Fruit fly (Drosophila melanogaster): ENCODE data around the gene Ac13E.
A peak's percentile ranks its signal among the peaks of the same experiment; 100 is the strongest.

The Ac13E gene

DNA sequence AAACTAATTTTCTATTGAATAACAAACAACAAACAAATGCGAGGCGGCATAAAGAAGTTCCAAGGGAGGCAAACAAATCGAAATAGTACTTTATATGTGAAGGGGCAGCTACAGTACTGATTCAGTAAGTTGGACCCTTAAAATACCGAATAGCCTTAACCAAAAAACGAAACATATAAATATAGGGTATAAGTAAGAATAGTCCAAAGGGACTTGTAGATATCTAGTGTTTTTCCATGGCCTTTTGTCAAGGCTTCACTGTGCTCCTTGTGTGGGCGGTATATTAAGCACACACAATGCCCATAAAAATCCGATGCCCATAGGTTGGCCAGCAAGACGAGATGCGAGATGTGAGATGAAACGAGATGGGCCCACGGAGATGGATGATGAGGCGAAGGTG, 22.0 kb downstream of the Ac13E start (continued):
- TF ChIP-seq CG8119 (GFP tag; IDR thresholded peaks at IDR 0.05) (no peak), salr (GFP tag; optimal IDR thresholded peaks at IDR 0.05) (no peak), Hr39 (GFP tag; optimal IDR thresholded peaks at IDR 0.05) (peak; percentile 8), CG10669 (GFP tag; optimal IDR thresholded peaks at IDR 0.05) (no peak), OdsH (GFP tag; optimal IDR thresholded peaks at IDR 0.05) (no peak), lz (GFP tag; optimal IDR thresholded peaks at IDR 0.05) (no peak), CG15336 (GFP tag; IDR thresholded peaks at IDR 0.05) (no peak), fkh (GFP tag; optimal IDR thresholded peaks at IDR 0.05) (no peak), CG6808 (GFP tag; optimal IDR thresholded peaks at IDR 0.05) (no peak), fd85E (GFP tag; optimal IDR thresholded peaks at IDR 0.05) (no peak), ss (GFP tag; optimal IDR thresholded peaks at IDR 0.05) (no peak), Eip78C (GFP tag) (peak; percentile 35), spab (GFP tag; optimal IDR thresholded peaks at IDR 0.05) (no peak)

DNA sequence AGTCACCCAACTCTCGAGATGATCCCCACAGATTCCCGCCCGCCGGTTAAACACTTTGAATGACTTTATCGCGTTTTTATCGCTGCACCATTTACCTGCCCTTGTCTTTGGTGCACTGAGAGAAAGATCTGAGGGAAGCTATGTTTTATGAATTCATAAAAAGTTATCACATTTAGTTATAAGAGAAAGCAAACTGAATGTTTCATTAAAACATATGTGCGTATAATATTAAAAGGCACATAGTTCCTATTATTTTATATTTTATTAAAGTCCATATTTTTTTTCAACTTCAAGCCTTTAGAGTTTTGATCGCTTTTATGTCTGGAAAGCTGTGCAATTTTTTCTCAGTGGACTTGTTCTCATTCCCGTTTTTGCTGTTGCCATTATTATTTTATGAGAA, 23.7 kb downstream of the Ac13E start:
- TF ChIP-seq Eip93F (GFP tag; optimal IDR thresholded peaks at IDR 0.05) (no peak), CG34406 (GFP tag; optimal IDR thresholded peaks at IDR 0.05) (peak; percentile 52), CG9139 (GFP tag; optimal IDR thresholded peaks at IDR 0.05) (no peak), CG10669 (GFP tag; optimal IDR thresholded peaks at IDR 0.05) (peak; percentile 42), Met (GFP tag; optimal IDR thresholded peaks at IDR 0.05) (peak; percentile 59), Eip75B (GFP tag; optimal IDR thresholded peaks at IDR 0.05) (peak; percentile 40), CG6276 (GFP tag; optimal IDR thresholded peaks at IDR 0.05) (no peak), Sox14 (GFP tag; optimal IDR thresholded peaks at IDR 0.05) (peak; percentile 27), CG31627 (GFP tag; optimal IDR thresholded peaks at IDR 0.05) (peak; percentile 40), dsx (GFP tag; optimal IDR thresholded peaks at IDR 0.05; ENCODE audit: poor library complexity, severe bottlenecking) (peak; percentile 14), CG3919 (GFP tag; optimal IDR thresholded peaks at IDR 0.05) (peak; percentile 46), eg (GFP tag; IDR thresholded peaks at IDR 0.05) (no peak), achi (GFP tag; optimal IDR thresholded peaks at IDR 0.05) (peak; percentile 39), CG8319 (GFP tag; optimal IDR thresholded peaks at IDR 0.05) (peak; percentile 19), Smox (GFP tag; optimal IDR thresholded peaks at IDR 0.05) (peak; percentile 57), CG11902 (GFP tag; optimal IDR thresholded peaks at IDR 0.05) (peak; percentile 13), vri (GFP tag; optimal IDR thresholded peaks at IDR 0.05) (no peak), CG4318 (GFP tag; optimal IDR thresholded peaks at IDR 0.05) (no peak), lz (GFP tag; optimal IDR thresholded peaks at IDR 0.05) (peak; percentile 50), Hr4 (GFP tag; optimal IDR thresholded peaks at IDR 0.05) (no peak), CG7368 (GFP tag; optimal IDR thresholded peaks at IDR 0.05) (peak; percentile 23), Ets96B (tag; optimal IDR thresholded peaks at IDR 0.05) (peak; percentile 49), Sox102F (GFP tag; optimal IDR thresholded peaks at IDR 0.05) (no peak), fd85E (GFP tag; optimal IDR thresholded peaks at IDR 0.05) (no peak), CG1621 (tag; optimal IDR thresholded peaks at IDR 0.05) (no peak), CG32006 (GFP tag; optimal IDR thresholded peaks at IDR 0.05) (peak; percentile 20), fd59A (GFP tag; optimal IDR thresholded peaks at IDR 0.05) (no peak), spab (GFP tag; optimal IDR thresholded peaks at IDR 0.05) (peak; percentile 14), CG11294 (GFP tag; IDR thresholded peaks at IDR 0.05) (no peak), cyc (GFP tag; optimal IDR thresholded peaks at IDR 0.05) (peak; percentile 43), dac (GFP tag; optimal IDR thresholded peaks at IDR 0.05) (no peak), CG10631 (GFP tag; optimal IDR thresholded peaks at IDR 0.05) (peak; percentile 34), CG3032 (tag; optimal IDR thresholded peaks at IDR 0.05) (peak; percentile 45), Ets21C (GFP tag; optimal IDR thresholded peaks at IDR 0.05) (peak; percentile 19), CG6163 (GFP tag; IDR thresholded peaks at IDR 0.05) (0 out of 3 replicates have a peak, but pooled peaks have one; percentile 17), net (GFP tag; optimal IDR thresholded peaks at IDR 0.05) (no peak), Blimp-1 (GFP tag; optimal IDR thresholded peaks at IDR 0.05) (no peak), Eip78C (GFP tag) (peak; percentile 70), CG6854 (GFP tag; optimal IDR thresholded peaks at IDR 0.05) (no peak), CG8632 (GFP tag; optimal IDR thresholded peaks at IDR 0.05) (peak; percentile 48), svp (GFP tag) (peak; percentile 79), Hr38 (GFP tag; optimal IDR thresholded peaks at IDR 0.05) (no peak), Gug (GFP tag; IDR thresholded peaks at IDR 0.05) (no peak)

Data from whole organism, prepupa.